Worm (Caenorhabditis elegans) whole organism, L1 larva: ENCODE measurements around the gene irld-64.

ENCODE experiments used
- C16A3.4 ChIP-seq: fragments of 150-350 bp; optimal IDR thresholded peaks from 2 replicates; lab custom pipeline; 2014; ENCODE audit warnings: missing biosample characterization, missing genetic modification characterization
- F16B12.6 ChIP-seq: fragments of 150-350 bp; optimal IDR thresholded peaks from 2 replicates; lab custom pipeline; 2014; ENCODE audit warnings: missing biosample characterization, missing genetic modification characterization
- aha-1 ChIP-seq: fragments of 150-350 bp; optimal IDR thresholded peaks from 2 replicates; lab custom pipeline; 2014; ENCODE audit warnings: missing biosample characterization, missing genetic modification characterization
- alr-1 ChIP-seq: fragments of 200-800 bp; sonication (Bioruptor generic); optimal IDR thresholded peaks from 2 replicates; lab custom pipeline; 2018; ENCODE audit warnings: borderline replicate concordance, mild to moderate bottlenecking, missing genetic modification characterization, missing compliant biosample characterization
- aly-2 ChIP-seq: fragments of 150-350 bp; optimal IDR thresholded peaks from 2 replicates; lab custom pipeline; 2014; ENCODE audit warnings: missing biosample characterization, missing genetic modification characterization
- ama-1 ChIP-seq: fragments of 150-350 bp; optimal IDR thresholded peaks from 2 replicates; lab custom pipeline; 2014
- blmp-1 ChIP-seq: fragments of 150-350 bp; optimal IDR thresholded peaks from 2 replicates; lab custom pipeline; 2014; ENCODE audit warnings: missing biosample characterization, missing genetic modification characterization
- ceh-82 ChIP-seq, 3 experiments: fragments of 150-350 bp in 1 of 3; sonication (generic microtip) in 2 of 3; optimal IDR thresholded peaks; 2 replicates each; lab custom pipeline; 2014 to 2017; ENCODE audit warnings: missing biosample characterization in 3 of 3, missing genetic modification characterization in 3 of 3
- ceh-88 ChIP-seq: fragments of 200-800 bp; sonication (Bioruptor generic); IDR thresholded peaks from 2 replicates; pipeline ENCODE4 v1.3.6; 2022; ENCODE audit warnings: missing genetic modification characterization, missing compliant biosample characterization
- ces-1 ChIP-seq: fragments of 150-350 bp; optimal IDR thresholded peaks from 2 replicates; lab custom pipeline; 2014; ENCODE audit warnings: missing biosample characterization, missing genetic modification reagents, missing genetic modification characterization
- dpl-1 ChIP-seq, 3 experiments: fragments of 150-350 bp in 2 of 3; sonication (generic microtip) in 1 of 3; optimal IDR thresholded peaks; 2 replicates each; lab custom pipeline; 2014 to 2017; ENCODE audit warnings: missing biosample characterization in 3 of 3, missing genetic modification characterization in 3 of 3, missing genetic modification reagents in 3 of 3
- efl-3 ChIP-seq: fragments of 200-800 bp; sonication (Bioruptor generic); optimal IDR thresholded peaks from 2 replicates; lab custom pipeline; 2018; ENCODE audit warnings: mild to moderate bottlenecking, missing genetic modification characterization, missing compliant biosample characterization
- egl-13 ChIP-seq: sonication (generic microtip); optimal IDR thresholded peaks from 2 replicates; lab custom pipeline; 2016; ENCODE audit warnings: missing genotype, missing genetic modification reagents, missing genetic modification characterization, missing compliant biosample characterization
- egl-27 ChIP-seq, 2 experiments: fragments of 150-350 bp in 1 of 2; sonication (generic microtip); optimal IDR thresholded peaks; 3 replicates each; lab custom pipeline; 2017 to 2018; ENCODE audit warnings: missing biosample characterization in 2 of 2, missing genetic modification characterization in 2 of 2, missing genetic modification reagents in 2 of 2
- elt-2 ChIP-seq: sonication (generic microtip); optimal IDR thresholded peaks from 2 replicates; lab custom pipeline; 2016; ENCODE audit warnings: missing genetic modification characterization, mild to moderate bottlenecking, inconsistent platforms, missing compliant biosample characterization, missing genetic modification reagents
- elt-3 ChIP-seq, 6 experiments: fragments of 150-350 bp in 1 of 6; sonication (generic microtip); optimal IDR thresholded peaks; 2 replicates each; lab custom pipeline; 2017 to 2018; ENCODE audit warnings: missing biosample characterization in 6 of 6, missing genetic modification characterization in 6 of 6, inconsistent platforms in 1 of 6
- fkh-10 ChIP-seq: sonication (generic microtip); optimal IDR thresholded peaks from 2 replicates; lab custom pipeline; 2017; ENCODE audit warnings: missing biosample characterization, missing genetic modification reagents, missing genetic modification characterization
- fkh-4 ChIP-seq: sonication (generic microtip); optimal IDR thresholded peaks from 2 replicates; lab custom pipeline; 2016; ENCODE audit warnings: missing compliant biosample characterization, missing genetic modification characterization, borderline replicate concordance
- fkh-8 ChIP-seq: sonication (generic microtip); optimal IDR thresholded peaks from 2 replicates; lab custom pipeline; 2016; ENCODE audit warnings: mild to moderate bottlenecking, missing genetic modification characterization, missing compliant biosample characterization
- fos-1 ChIP-seq: fragments of 150-350 bp; optimal IDR thresholded peaks from 2 replicates; lab custom pipeline; 2014; ENCODE audit warnings: missing biosample characterization, missing genetic modification characterization
- hpl-2 ChIP-seq: fragments of 150-350 bp; optimal IDR thresholded peaks from 2 replicates; lab custom pipeline; 2014; ENCODE audit warnings: missing biosample characterization, missing genetic modification reagents, missing genetic modification characterization
- jun-1 ChIP-seq: fragments of 150-350 bp; optimal IDR thresholded peaks from 2 replicates; lab custom pipeline; 2014; ENCODE audit warnings: missing biosample characterization, missing genetic modification reagents, missing genetic modification characterization
- lin-13 ChIP-seq: fragments of 150-350 bp; optimal IDR thresholded peaks from 2 replicates; lab custom pipeline; 2014; ENCODE audit warnings: missing biosample characterization, missing genetic modification reagents, missing genetic modification characterization
- lin-14 ChIP-seq: fragments of 200-800 bp; sonication (Bioruptor generic); optimal IDR thresholded peaks from 2 replicates; lab custom pipeline; 2018; ENCODE audit warnings: mild to moderate bottlenecking, missing genetic modification characterization, moderate library complexity, missing compliant biosample characterization
- lin-15B ChIP-seq: fragments of 150-350 bp; sonication (generic microtip); optimal IDR thresholded peaks from 3 replicates; lab custom pipeline; 2014; ENCODE audit warnings: missing biosample characterization, missing genetic modification characterization
- lin-35 ChIP-seq, 2 experiments: fragments of 150-350 bp; optimal IDR thresholded peaks; 2 replicates each; lab custom pipeline; 2014; ENCODE audit warnings: missing biosample characterization in 2 of 2, missing genetic modification characterization in 2 of 2, missing genetic modification reagents in 2 of 2
- lir-3 ChIP-seq: sonication (generic microtip); optimal IDR thresholded peaks from 2 replicates; lab custom pipeline; 2016; ENCODE audit warnings: mild to moderate bottlenecking, missing genetic modification characterization, moderate library complexity, missing compliant biosample characterization; ENCODE audit not compliant: poor library complexity
- mdl-1 ChIP-seq, 2 experiments: fragments of 150-350 bp; optimal IDR thresholded peaks; 2 replicates each; lab custom pipeline; 2014 to 2017; ENCODE audit warnings: missing biosample characterization in 2 of 2, missing genetic modification characterization in 2 of 2, inconsistent platforms in 1 of 2
- mef-2 ChIP-seq: fragments of 150-350 bp; optimal IDR thresholded peaks from 2 replicates; lab custom pipeline; 2014; ENCODE audit warnings: missing biosample characterization, missing genetic modification characterization
- mep-1 ChIP-seq: fragments of 150-350 bp; optimal IDR thresholded peaks from 2 replicates; lab custom pipeline; 2014; ENCODE audit warnings: missing biosample characterization, missing genetic modification characterization
- nhr-19 ChIP-seq: fragments of 200-800 bp; sonication (Bioruptor generic); conservative IDR thresholded peaks from 2 replicates; pipeline ENCODE4 v1.3.6; 2022; ENCODE audit warnings: missing genetic modification characterization, missing compliant biosample characterization
- nhr-20 ChIP-seq: sonication (generic microtip); optimal IDR thresholded peaks from 2 replicates; lab custom pipeline; 2016; ENCODE audit warnings: mild to moderate bottlenecking, missing genetic modification characterization, missing compliant biosample characterization
- nhr-237 ChIP-seq: fragments of 150-350 bp; optimal IDR thresholded peaks from 2 replicates; lab custom pipeline; 2014; ENCODE audit warnings: missing biosample characterization, missing genetic modification characterization
- nhr-71 ChIP-seq: sonication (generic microtip); optimal IDR thresholded peaks from 2 replicates; lab custom pipeline; 2016; ENCODE audit warnings: mild to moderate bottlenecking, missing genetic modification characterization, moderate library complexity, missing compliant biosample characterization
- nhr-76 ChIP-seq: sonication (generic microtip); optimal IDR thresholded peaks from 2 replicates; lab custom pipeline; 2017; ENCODE audit warnings: missing biosample characterization, missing genetic modification characterization
- nhr-77 ChIP-seq: fragments of 150-350 bp; optimal IDR thresholded peaks from 2 replicates; lab custom pipeline; 2014; ENCODE audit warnings: missing biosample characterization, missing genetic modification characterization
- nhr-90 ChIP-seq: sonication (generic microtip); optimal IDR thresholded peaks from 2 replicates; lab custom pipeline; 2016; ENCODE audit warnings: mild to moderate bottlenecking, missing genetic modification characterization, missing compliant biosample characterization; ENCODE audit not compliant: poor library complexity
- pax-3 ChIP-seq: fragments of 200-800 bp; sonication (Bioruptor generic); optimal IDR thresholded peaks from 2 replicates; lab custom pipeline; 2018; ENCODE audit warnings: mild to moderate bottlenecking, missing genetic modification characterization, moderate library complexity, missing compliant biosample characterization
- pqm-1 ChIP-seq: sonication (generic microtip); optimal IDR thresholded peaks from 3 replicates; lab custom pipeline; 2017; ENCODE audit warnings: missing biosample characterization, missing genetic modification characterization
- rnt-1 ChIP-seq: sonication (generic microtip); optimal IDR thresholded peaks from 2 replicates; lab custom pipeline; 2016; ENCODE audit warnings: mild to moderate bottlenecking, missing genetic modification characterization, moderate library complexity, missing compliant biosample characterization
- skn-1 ChIP-seq: fragments of 150-350 bp; optimal IDR thresholded peaks from 2 replicates; lab custom pipeline; 2014; ENCODE audit warnings: missing biosample characterization, missing genetic modification characterization
- snpc-4 ChIP-seq: fragments of 150-350 bp; optimal IDR thresholded peaks from 2 replicates; lab custom pipeline; 2014; ENCODE audit warnings: missing biosample characterization, missing genetic modification characterization
- sox-4 ChIP-seq: sonication (generic microtip); optimal IDR thresholded peaks from 2 replicates; lab custom pipeline; 2016; ENCODE audit warnings: missing genetic modification characterization, missing compliant biosample characterization
- swsn-7 ChIP-seq: sonication (generic microtip); optimal IDR thresholded peaks from 2 replicates; lab custom pipeline; 2016; ENCODE audit warnings: missing genetic modification characterization, missing compliant biosample characterization
- unc-130 ChIP-seq: fragments of 150-350 bp; optimal IDR thresholded peaks from 2 replicates; lab custom pipeline; 2017; ENCODE audit warnings: missing biosample characterization, missing genetic modification characterization, inconsistent platforms
- unc-30 ChIP-seq: sonication (generic microtip); optimal IDR thresholded peaks from 2 replicates; lab custom pipeline; 2017; ENCODE audit warnings: missing biosample characterization, missing genetic modification characterization
- xbp-1 ChIP-seq: sonication (generic microtip); optimal IDR thresholded peaks from 2 replicates; lab custom pipeline; 2016; ENCODE audit warnings: missing genetic modification characterization, missing compliant biosample characterization
- zip-4 ChIP-seq: fragments of 200-800 bp; sonication (Bioruptor generic); optimal IDR thresholded peaks from 2 replicates; lab custom pipeline; 2018; ENCODE audit warnings: mild to moderate bottlenecking, missing genetic modification characterization, moderate library complexity, missing compliant biosample characterization
- ztf-11 ChIP-seq, 2 experiments: sonication (generic microtip); optimal IDR thresholded peaks; 2 replicates each; lab custom pipeline; 2016 to 2017; ENCODE audit warnings: missing genetic modification characterization in 2 of 2, missing biosample characterization in 1 of 2, missing compliant biosample characterization in 1 of 2

Gene irld-64

DNA sequence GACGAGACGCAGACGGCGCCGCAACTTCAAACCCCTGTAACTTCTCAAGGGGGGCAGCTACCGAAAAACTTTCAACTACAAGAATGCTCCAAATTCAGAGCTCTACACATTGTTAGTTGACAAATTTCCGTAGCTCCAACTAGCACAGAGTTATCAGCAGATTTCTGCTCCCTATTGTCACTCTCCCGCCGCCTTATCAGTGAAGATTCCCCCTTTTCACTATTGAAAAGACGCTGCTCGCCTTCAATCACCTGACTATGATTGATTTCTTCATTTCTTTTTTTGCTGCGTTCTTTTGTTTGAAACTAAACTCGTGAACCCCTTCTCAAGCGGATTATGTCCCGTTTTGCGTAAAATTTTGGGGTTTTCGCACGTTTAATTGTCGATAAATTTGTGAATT lies 8.0 kb downstream of the irld-64 start:
- TF ChIP-seq hpl-2 (no peak), snpc-4 (no peak), blmp-1 (tag; lab: Kevin White, UChicago) (no peak), elt-2 (peak; percentile 41), C16A3.4 (no peak), lin-14 (GFP tag; lab: Kevin White, UChicago) (no peak), lin-35 (GFP tag; optimal IDR thresholded peaks at IDR 0.05; lab: Kevin White, UChicago) (peak in 1 of 2 experiments; percentile 34)
- TF ChIP-seq, all 84 proteins: peak for 2

DNA sequence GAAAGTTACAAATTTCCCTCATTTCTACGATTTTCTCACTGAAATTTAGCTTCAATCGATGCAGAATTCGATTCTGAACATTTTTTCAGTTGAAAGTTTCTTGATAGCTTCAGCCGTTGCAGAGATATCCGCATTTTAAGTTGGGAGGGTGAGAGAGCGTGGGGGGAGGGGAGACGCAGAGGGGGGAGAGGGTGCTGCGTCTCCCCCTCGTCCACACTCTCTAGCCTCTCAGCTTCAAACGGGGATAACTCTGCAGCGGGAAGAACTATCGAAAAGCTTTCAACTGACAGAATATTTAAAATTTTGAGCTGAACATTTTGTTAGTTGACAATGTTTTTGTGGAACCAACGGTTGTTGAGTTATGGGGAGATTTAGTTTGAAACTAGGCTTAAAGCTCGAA lies 8.5 kb downstream of the irld-64 start:
- no peak for TF ChIP-seq nhr-76
- no peak for TF ChIP-seq efl-3 (GFP tag; lab: Kevin White, UChicago)
- TF ChIP-seq sox-4, result no peak
- TF ChIP-seq ceh-88 (GFP tag; lab: Robert Waterston, UW), result no peak
- no peak for TF ChIP-seq xbp-1 (tag; lab: Kevin White, UChicago)
- no peak for TF ChIP-seq ztf-11 (tag; optimal IDR thresholded peaks at IDR 0.05; lab: Kevin White, UChicago)
- TF ChIP-seq nhr-77, result no peak
- TF ChIP-seq aly-2 (tag; lab: Kevin White, UChicago), result no peak
- no peak for TF ChIP-seq skn-1 (tag; lab: Kevin White, UChicago)
- no peak for TF ChIP-seq fkh-4 (tag; lab: Kevin White, UChicago)
- no peak for TF ChIP-seq unc-130 (tag; lab: Kevin White, UChicago)
- TF ChIP-seq, all 84 proteins: peak for 0

DNA sequence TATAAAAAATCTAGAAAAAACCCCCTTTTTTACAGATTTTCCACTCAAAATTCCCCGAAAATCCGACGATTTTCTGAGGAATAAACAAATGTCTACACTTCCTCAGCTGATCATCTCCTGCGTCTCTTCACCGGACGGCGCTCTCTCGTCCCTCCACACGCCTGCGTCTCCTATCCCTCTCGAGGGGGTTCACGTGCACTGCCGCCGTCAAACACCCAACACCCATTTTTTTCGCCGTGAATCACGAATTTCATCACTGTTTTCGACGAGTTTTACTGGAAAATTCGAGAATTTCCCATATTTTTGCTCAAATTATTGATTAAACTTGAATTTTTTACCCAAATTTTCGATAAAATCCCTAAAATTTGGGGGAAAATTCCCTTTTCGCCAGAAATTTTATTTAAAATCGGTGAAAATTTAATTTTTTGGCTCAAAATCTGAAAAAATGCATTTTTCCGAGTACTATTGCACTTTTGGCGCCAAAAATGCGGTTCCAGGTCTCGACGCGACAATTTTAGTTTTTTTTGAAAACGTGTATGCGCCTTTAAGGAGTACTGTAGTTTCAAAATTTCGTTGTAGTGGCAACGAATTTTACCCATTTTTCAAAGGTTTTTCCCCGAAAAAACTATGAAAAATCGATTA lies 9.5 kb downstream of the irld-64 start:
- TF ChIP-seq lin-13 (GFP tag; lab: Kevin White, UChicago) (peak; percentile 4), mef-2 (tag; lab: Kevin White, UChicago) (no peak), mdl-1 (tag; optimal IDR thresholded peaks at IDR 0.05; lab: Kevin White, UChicago) (peak; percentile 39 to 86), F16B12.6 (tag; lab: Kevin White, UChicago) (no peak), elt-3 (tag; optimal IDR thresholded peaks at IDR 0.05; lab: Kevin White, UChicago) (no peak), ama-1 (lab: Kevin White, UChicago) (no peak), xbp-1 (tag; lab: Kevin White, UChicago) (peak; percentile 51), nhr-19 (no peak; the same call in none of the 2 replicates), lin-15B (tag; lab: Kevin White, UChicago) (no peak), egl-27 (tag; optimal IDR thresholded peaks at IDR 0.05; lab: Kevin White, UChicago) (no peak), swsn-7 (tag; lab: Kevin White, UChicago) (peak; percentile 67), mep-1 (tag; lab: Kevin White, UChicago) (peak; percentile 72), nhr-71 (peak; percentile 79), elt-2 (no peak), egl-13 (tag; lab: Kevin White, UChicago) (no peak), pax-3 (tag; lab: Kevin White, UChicago) (peak; percentile 54), alr-1 (tag; lab: Kevin White, UChicago) (no peak), dpl-1 (GFP tag; optimal IDR thresholded peaks at IDR 0.05; lab: Kevin White, UChicago) (peak; percentile 22 to 52 (median 44)), zip-4 (GFP tag; lab: Kevin White, UChicago) (no peak), nhr-237 (no peak), rnt-1 (tag; lab: Kevin White, UChicago) (no peak), ces-1 (GFP tag; lab: Kevin White, UChicago) (no peak), nhr-20 (tag; lab: Kevin White, UChicago) (no peak), jun-1 (tag; lab: Kevin White, UChicago) (peak; percentile 49), nhr-76 (no peak), lir-3 (no peak), unc-30 (tag; lab: Kevin White, UChicago) (no peak), fos-1 (tag; lab: Kevin White, UChicago) (no peak), ceh-82 (tag; optimal IDR thresholded peaks at IDR 0.05; lab: Kevin White, UChicago) (peak in 2 of 3 experiments; percentile 35 to 55), pqm-1 (tag; lab: Kevin White, UChicago) (no peak), nhr-90 (tag; lab: Kevin White, UChicago) (peak; percentile 21), aha-1 (no peak), nhr-77 (no peak), fkh-8 (tag; lab: Kevin White, UChicago) (peak; percentile 79), lin-35 (GFP tag; optimal IDR thresholded peaks at IDR 0.05; lab: Kevin White, UChicago) (peak; percentile 60 to 68), fkh-10 (GFP tag; lab: Kevin White, UChicago) (no peak)
